Fruit fly (Drosophila melanogaster) whole organism, adult: ENCODE data around the gene CG10077.

Experiments used
- CG11617 ChIP-seq: fragments of 200-800 bp; sonication (Bioruptor generic); optimal IDR thresholded peaks from 2 replicates; lab custom pipeline; 2017; ENCODE audit warnings: mild to moderate bottlenecking, missing biosample characterization, missing genetic modification reagents, missing genetic modification characterization
- CG12768 ChIP-seq: fragments of 200-800 bp; sonication (Bioruptor generic); optimal IDR thresholded peaks from 2 replicates; lab custom pipeline; 2017; ENCODE audit warnings: missing biosample characterization, missing genetic modification characterization, mild to moderate bottlenecking, moderate library complexity, missing genetic modification reagents
- CG14711 ChIP-seq: fragments of 200-800 bp; sonication (Bioruptor generic); optimal IDR thresholded peaks from 2 replicates; lab custom pipeline; 2018; ENCODE audit warnings: missing biosample characterization, mild to moderate bottlenecking, missing genetic modification characterization, moderate library complexity
- CG1620 ChIP-seq: fragments of 200-800 bp; sonication (Bioruptor generic); optimal IDR thresholded peaks from 2 replicates; lab custom pipeline; 2016; ENCODE audit warnings: missing biosample characterization, missing genetic modification characterization
- CG33017 ChIP-seq: fragments of 200-800 bp; sonication (Bioruptor generic); optimal IDR thresholded peaks from 2 replicates; lab custom pipeline; 2018; ENCODE audit warnings: missing biosample characterization, mild to moderate bottlenecking, missing genetic modification characterization, moderate library complexity
- CG5204 ChIP-seq: fragments of 200-800 bp; sonication (Bioruptor generic); optimal IDR thresholded peaks from 2 replicates; lab custom pipeline; 2016; ENCODE audit warnings: missing biosample characterization, missing genetic modification characterization
- CG7045 ChIP-seq: fragments of 200-800 bp; sonication (Bioruptor generic); optimal IDR thresholded peaks from 2 replicates; lab custom pipeline; 2017; ENCODE audit warnings: missing biosample characterization, mild to moderate bottlenecking, missing genetic modification characterization
- CG7101 ChIP-seq: fragments of 200-800 bp; sonication (Bioruptor generic); optimal IDR thresholded peaks from 2 replicates; lab custom pipeline; 2018; ENCODE audit warnings: missing biosample characterization, mild to moderate bottlenecking, missing genetic modification characterization, moderate library complexity
- Clk ChIP-seq: fragments of 200-800 bp; sonication (Bioruptor generic); optimal IDR thresholded peaks from 2 replicates; lab custom pipeline; 2017; ENCODE audit warnings: missing biosample characterization, missing genetic modification characterization
- Crg-1 ChIP-seq: fragments of 200-800 bp; sonication (Bioruptor generic); optimal IDR thresholded peaks from 2 replicates; lab custom pipeline; 2016; ENCODE audit warnings: missing biosample characterization, missing genetic modification characterization
- Hr96 ChIP-seq: fragments of 200-800 bp; sonication (Bioruptor generic); optimal IDR thresholded peaks from 2 replicates; lab custom pipeline; 2016; ENCODE audit warnings: missing biosample characterization, missing genetic modification characterization
- Mnt ChIP-seq: fragments of 200-800 bp; sonication (Bioruptor generic); optimal IDR thresholded peaks from 2 replicates; lab custom pipeline; 2016; ENCODE audit warnings: missing biosample characterization, mild to moderate bottlenecking, missing genetic modification characterization
- bab1 ChIP-seq: fragments of 200-800 bp; sonication (Bioruptor generic); optimal IDR thresholded peaks from 3 replicates; lab custom pipeline; 2019; ENCODE audit warnings: missing biosample characterization, mild to moderate bottlenecking, missing genetic modification characterization, moderate library complexity
- cic ChIP-seq: fragments of 200-800 bp; sonication (Bioruptor generic); optimal IDR thresholded peaks from 2 replicates; lab custom pipeline; 2017; ENCODE audit warnings: missing biosample characterization, mild to moderate bottlenecking, missing genetic modification characterization, moderate library complexity
- cnc ChIP-seq, 2 experiments: fragments of >200 bp; optimal IDR thresholded peaks; 2 replicates each; lab custom pipeline; 2017
- kay ChIP-seq: fragments of 200-800 bp; sonication (Bioruptor generic); peaks from one replicate; lab custom pipeline; 2016; ENCODE audit warnings: missing biosample characterization, missing genetic modification characterization, borderline replicate concordance
- ovo ChIP-seq: fragments of 200-800 bp; sonication (Bioruptor generic); optimal IDR thresholded peaks from 2 replicates; lab custom pipeline; 2016; ENCODE audit warnings: missing biosample characterization, missing genetic modification characterization
- pad ChIP-seq: fragments of 200-800 bp; sonication (Bioruptor generic); optimal IDR thresholded peaks from 3 replicates; lab custom pipeline; 2017; ENCODE audit warnings: missing biosample characterization, missing genetic modification characterization, mild to moderate bottlenecking, moderate library complexity, missing genetic modification reagents
- tj ChIP-seq: fragments of 200-800 bp; sonication (Bioruptor generic); optimal IDR thresholded peaks from 3 replicates; lab custom pipeline; 2017; ENCODE audit warnings: missing biosample characterization, mild to moderate bottlenecking, missing genetic modification characterization, moderate library complexity
- toe ChIP-seq: fragments of 200-800 bp; sonication (Bioruptor generic); optimal IDR thresholded peaks from 2 replicates; lab custom pipeline; 2016; ENCODE audit warnings: missing biosample characterization, missing genetic modification characterization

The CG10077 gene

dm6 chr3L:6981823-6982222 is 26.1 kb upstream of the CG10077 start:
- no peak for TF ChIP-seq CG12768 (GFP tag; lab: Kevin White, UChicago)

dm6 chr3L:6981109-6981741 is 25.5 kb upstream of the CG10077 start:
- TF ChIP-seq Mnt (GFP tag; lab: Kevin White, UChicago) (no peak), CG12768 (GFP tag; lab: Kevin White, UChicago) (no peak), tj (GFP tag; lab: Kevin White, UChicago) (no peak), CG7101 (tag; lab: Kevin White, UChicago) (no peak), bab1 (no peak), toe (GFP tag; lab: Kevin White, UChicago) (no peak), cnc (optimal IDR thresholded peaks at IDR 0.05; lab: Kevin White, UChicago) (no peak), CG1620 (GFP tag; lab: Kevin White, UChicago) (no peak), ovo (GFP tag; lab: Kevin White, UChicago) (no peak), CG14711 (tag; lab: Kevin White, UChicago) (no peak), CG33017 (tag; lab: Kevin White, UChicago) (no peak), Crg-1 (GFP tag; lab: Kevin White, UChicago) (no peak), Hr96 (GFP tag; lab: Kevin White, UChicago) (no peak)

- no peak for TF ChIP-seq CG5204 (GFP tag; lab: Kevin White, UChicago)
- TF ChIP-seq bab1 = no peak
- TF ChIP-seq CG14711 (tag; lab: Kevin White, UChicago) = no peak
- no peak for TF ChIP-seq Hr96 (GFP tag; lab: Kevin White, UChicago)
- no peak for TF ChIP-seq cnc (optimal IDR thresholded peaks at IDR 0.05; lab: Kevin White, UChicago)
- no peak for TF ChIP-seq Clk (GFP tag; lab: Kevin White, UChicago)
- TF ChIP-seq kay (GFP tag; lab: Kevin White, UChicago) = no peak
These were observed 24.8 kb upstream of the CG10077 start for dm6 chr3L:6980553-6980952.

- TF ChIP-seq kay (GFP tag; lab: Kevin White, UChicago) (peak; percentile 99), CG7101 (tag; lab: Kevin White, UChicago) (peak; percentile 60), tj (GFP tag; lab: Kevin White, UChicago) (peak; percentile 60), pad (GFP tag; lab: Kevin White, UChicago) (peak; percentile 93), cic (GFP tag; lab: Kevin White, UChicago) (peak; percentile 34), Mnt (GFP tag; lab: Kevin White, UChicago) (peak; percentile 48), ovo (GFP tag; lab: Kevin White, UChicago) (peak; percentile 38), bab1 (peak; percentile 84), CG1620 (GFP tag; lab: Kevin White, UChicago) (peak; percentile 65), Crg-1 (GFP tag; lab: Kevin White, UChicago) (peak; percentile 47), CG12768 (GFP tag; lab: Kevin White, UChicago) (no peak), Clk (GFP tag; lab: Kevin White, UChicago) (no peak), CG14711 (tag; lab: Kevin White, UChicago) (peak; percentile 4), cnc (optimal IDR thresholded peaks at IDR 0.05; lab: Kevin White, UChicago) (no peak)
These were observed 23.9 kb upstream of the CG10077 start, which contains the start of gene Galphai for dm6 chr3L:6979387-6980249. Galphai (minus strand) TSS chr3L:6980044.

dm6 chr3L:6978757-6979386 is 23.2 kb upstream of the CG10077 start:
- TF ChIP-seq kay (GFP tag; lab: Kevin White, UChicago) = no peak
- no peak for TF ChIP-seq CG7045
- no peak for TF ChIP-seq CG11617 (GFP tag; lab: Kevin White, UChicago)
- no peak for TF ChIP-seq Mnt (GFP tag; lab: Kevin White, UChicago)

dm6 chr3L:6978030-6978683 is 22.5 kb upstream of the CG10077 start:
- TF ChIP-seq tj (GFP tag; lab: Kevin White, UChicago) (no peak), CG11617 (GFP tag; lab: Kevin White, UChicago) (no peak), cic (GFP tag; lab: Kevin White, UChicago) (no peak), CG14711 (tag; lab: Kevin White, UChicago) (no peak), Crg-1 (GFP tag; lab: Kevin White, UChicago) (no peak), CG7101 (tag; lab: Kevin White, UChicago) (no peak)
